Worm (Caenorhabditis elegans) whole organism, young adult: Measurements from ENCODE around the gene npp-26.

Experiments
- B0261.1 ChIP-seq: sonication (generic microtip); optimal IDR thresholded peaks from 2 replicates; lab custom pipeline; 2016; ENCODE audit warnings: mild to moderate bottlenecking, missing genetic modification characterization, moderate library complexity, missing compliant biosample characterization
- B0336.3 ChIP-seq: fragments of 200-800 bp; sonication (Bioruptor generic); IDR thresholded peaks from 2 replicates; pipeline ENCODE4 v1.3.6; 2022; ENCODE audit warnings: missing genetic modification characterization, missing compliant biosample characterization
- F10E7.11 ChIP-seq: sonication (generic microtip); optimal IDR thresholded peaks from 2 replicates; lab custom pipeline; 2017; ENCODE audit warnings: mild to moderate bottlenecking, missing genetic modification characterization, moderate library complexity, missing compliant biosample characterization
- F23B12.7 ChIP-seq: sonication (generic microtip); optimal IDR thresholded peaks from 2 replicates; lab custom pipeline; 2017; ENCODE audit warnings: missing genetic modification characterization, mild to moderate bottlenecking, missing compliant biosample characterization, antibody characterized with exemption, moderate library complexity; ENCODE audit not compliant: insufficient read depth
- F33H1.4 ChIP-seq: fragments of 200-800 bp; sonication (Bioruptor generic); IDR thresholded peaks from 2 replicates; pipeline ENCODE4 v1.3.6; 2022; ENCODE audit warnings: missing genetic modification reagents, missing genetic modification characterization, missing compliant biosample characterization
- F49E8.2 ChIP-seq: sonication (generic microtip); optimal IDR thresholded peaks from 3 replicates; lab custom pipeline; 2017; ENCODE audit warnings: missing genetic modification characterization, mild to moderate bottlenecking, missing compliant biosample characterization, antibody characterized with exemption, moderate library complexity; ENCODE audit not compliant: insufficient read depth
- F52B5.7 ChIP-seq: sonication (generic microtip); optimal IDR thresholded peaks from 2 replicates; lab custom pipeline; 2016; ENCODE audit warnings: mild to moderate bottlenecking, missing genetic modification characterization, missing compliant biosample characterization
- F57C9.4 ChIP-seq: sonication (generic microtip); optimal IDR thresholded peaks from 2 replicates; lab custom pipeline; 2017; ENCODE audit warnings: mild to moderate bottlenecking, missing genetic modification characterization, missing compliant biosample characterization
- Y56A3A.18 ChIP-seq: fragments of 200-800 bp; sonication (Bioruptor generic); IDR thresholded peaks from 2 replicates; pipeline ENCODE4 v1.3.6; 2022; ENCODE audit warnings: missing genetic modification reagents, missing genetic modification characterization, missing compliant biosample characterization
- Y95B8A.8 ChIP-seq: fragments of 200-800 bp; sonication (Bioruptor generic); IDR thresholded peaks from 2 replicates; pipeline ENCODE4 v1.3.6; 2022; ENCODE audit warnings: missing genetic modification reagents, missing genetic modification characterization, missing compliant biosample characterization
- attf-5 ChIP-seq: fragments of 200-800 bp; sonication (Bioruptor generic); optimal IDR thresholded peaks from 2 replicates; lab custom pipeline; 2018; ENCODE audit warnings: mild to moderate bottlenecking, missing genetic modification characterization, missing compliant biosample characterization
- attf-6 ChIP-seq: fragments of 200-800 bp; sonication (Bioruptor generic); IDR thresholded peaks from 2 replicates; pipeline ENCODE4 v1.3.6; 2022; ENCODE audit warnings: missing genetic modification reagents, missing genetic modification characterization, missing compliant biosample characterization
- bed-1 ChIP-seq: fragments of 200-800 bp; sonication (Bioruptor generic); IDR thresholded peaks from 2 replicates; pipeline ENCODE4 v1.3.6; 2022; ENCODE audit warnings: missing genetic modification reagents, missing genetic modification characterization, missing compliant biosample characterization
- cebp-1 ChIP-seq, 2 experiments: fragments of 200-800 bp in 1 of 2; sonication (Bioruptor generic) in 1 of 2; sonication (generic microtip) in 1 of 2; IDR thresholded peaks in 1 of 2; optimal IDR thresholded peaks in 1 of 2; 2 replicates each; pipeline versions ENCODE4 v1.3.6 to Lab custom; 2017 to 2022; ENCODE audit warnings: missing compliant biosample characterization in 2 of 2, missing genetic modification characterization in 2 of 2, mild to moderate bottlenecking in 1 of 2, missing genetic modification reagents in 1 of 2, moderate library complexity in 1 of 2
- ceh-100 ChIP-seq: fragments of 200-800 bp; sonication (Bioruptor generic); IDR thresholded peaks from 2 replicates; pipeline ENCODE4 v1.3.6; 2022; ENCODE audit warnings: missing genetic modification reagents, missing genetic modification characterization, missing compliant biosample characterization
- ceh-27 ChIP-seq: fragments of 200-800 bp; sonication (Bioruptor generic); optimal IDR thresholded peaks from 2 replicates; lab custom pipeline; 2018; ENCODE audit warnings: mild to moderate bottlenecking, missing genetic modification characterization, moderate library complexity, missing compliant biosample characterization
- chd-7 ChIP-seq: sonication (generic microtip); optimal IDR thresholded peaks from 2 replicates; lab custom pipeline; 2016; ENCODE audit warnings: mild to moderate bottlenecking, missing genetic modification characterization, moderate library complexity, missing compliant biosample characterization
- die-1 ChIP-seq: sonication (generic microtip); optimal IDR thresholded peaks from 2 replicates; lab custom pipeline; 2016; ENCODE audit warnings: missing genotype, mild to moderate bottlenecking, missing genetic modification characterization, missing compliant biosample characterization
- egl-44 ChIP-seq: fragments of 200-800 bp; sonication (Bioruptor generic); IDR thresholded peaks from 2 replicates; pipeline ENCODE4 v1.3.6; 2022; ENCODE audit warnings: missing genetic modification reagents, missing genetic modification characterization, missing compliant biosample characterization
- egrh-3 ChIP-seq: fragments of 200-800 bp; sonication (Bioruptor generic); IDR thresholded peaks from 2 replicates; pipeline ENCODE4 v1.3.6; 2022; ENCODE audit warnings: missing genetic modification reagents, missing genetic modification characterization, missing compliant biosample characterization
- ets-4 ChIP-seq: fragments of 200-800 bp; sonication (Bioruptor generic); optimal IDR thresholded peaks from 2 replicates; lab custom pipeline; 2018; ENCODE audit warnings: mild to moderate bottlenecking, missing genetic modification characterization, missing compliant biosample characterization
- hlh-26 ChIP-seq: fragments of 200-800 bp; sonication (Bioruptor generic); conservative IDR thresholded peaks from 2 replicates; pipeline ENCODE4 v1.3.6; 2022; ENCODE audit warnings: missing genetic modification reagents, missing genetic modification characterization, missing compliant biosample characterization
- hrde-1 ChIP-seq: sonication (generic microtip); optimal IDR thresholded peaks from 2 replicates; lab custom pipeline; 2016; ENCODE audit warnings: missing genetic modification characterization, mild to moderate bottlenecking, missing compliant biosample characterization, moderate library complexity, missing genotype, missing genetic modification reagents, borderline replicate concordance
- let-607 ChIP-seq, 2 experiments: fragments of 200-800 bp in 1 of 2; sonication (Bioruptor generic) in 1 of 2; sonication (generic microtip) in 1 of 2; optimal IDR thresholded peaks; 2 replicates each; lab custom pipeline; 2016 to 2018; ENCODE audit warnings: mild to moderate bottlenecking in 2 of 2, missing compliant biosample characterization in 2 of 2, missing genetic modification characterization in 2 of 2, moderate library complexity in 2 of 2, missing genotype in 1 of 2
- lin-26 ChIP-seq: fragments of 200-800 bp; sonication (Bioruptor generic); IDR thresholded peaks from 2 replicates; pipeline ENCODE4 v1.3.6; 2022; ENCODE audit warnings: missing genetic modification reagents, missing genetic modification characterization, missing compliant biosample characterization
- lin-35 ChIP-seq, 3 experiments: fragments of 150-350 bp in 2 of 3; sonication (generic microtip) in 1 of 3; optimal IDR thresholded peaks; 2 replicates each; lab custom pipeline; 2014 to 2018; ENCODE audit warnings: missing biosample characterization in 3 of 3, missing genetic modification characterization in 3 of 3, missing genetic modification reagents in 3 of 3
- madf-10 ChIP-seq: sonication (generic microtip); optimal IDR thresholded peaks from 2 replicates; lab custom pipeline; 2016; ENCODE audit warnings: mild to moderate bottlenecking, missing genetic modification characterization, missing compliant biosample characterization
- madf-3 ChIP-seq: fragments of 200-800 bp; sonication (Bioruptor generic); IDR thresholded peaks from 2 replicates; pipeline ENCODE4 v1.3.6; 2022; ENCODE audit warnings: missing genetic modification reagents, missing genetic modification characterization, missing compliant biosample characterization
- madf-6 ChIP-seq: fragments of 200-800 bp; sonication (Bioruptor generic); IDR thresholded peaks from 2 replicates; pipeline ENCODE4 v1.3.6; 2022; ENCODE audit warnings: missing genetic modification reagents, missing genetic modification characterization, missing compliant biosample characterization
- mcd-1 ChIP-seq: fragments of 200-800 bp; sonication (Bioruptor generic); IDR thresholded peaks from 2 replicates; pipeline ENCODE4 v1.3.6; 2022; ENCODE audit warnings: missing genetic modification reagents, missing genetic modification characterization, missing compliant biosample characterization
- rcor-1 ChIP-seq: fragments of 200-800 bp; sonication (Bioruptor generic); IDR thresholded peaks from 2 replicates; pipeline ENCODE4 v1.3.6; 2022; ENCODE audit warnings: missing genetic modification reagents, missing genetic modification characterization, missing compliant biosample characterization
- snpc-1.1 ChIP-seq: sonication (generic microtip); optimal IDR thresholded peaks from 2 replicates; lab custom pipeline; 2017; ENCODE audit warnings: missing genetic modification characterization, mild to moderate bottlenecking, missing compliant biosample characterization, antibody characterized with exemption, moderate library complexity, missing genotype, missing genetic modification reagents; ENCODE audit not compliant: insufficient read depth
- snpc-1.3 ChIP-seq: sonication (generic microtip); optimal IDR thresholded peaks from 2 replicates; lab custom pipeline; 2017; ENCODE audit warnings: missing genetic modification characterization, mild to moderate bottlenecking, missing compliant biosample characterization, antibody characterized with exemption, moderate library complexity, missing genotype, missing genetic modification reagents; ENCODE audit not compliant: insufficient read depth
- snpc-3.4 ChIP-seq: sonication (generic microtip); optimal IDR thresholded peaks from 2 replicates; lab custom pipeline; 2017; ENCODE audit warnings: missing genetic modification characterization, mild to moderate bottlenecking, missing compliant biosample characterization, antibody characterized with exemption, moderate library complexity, missing genotype, missing genetic modification reagents
- snpc-4 ChIP-seq, 5 experiments: fragments of 150-350 bp in 1 of 5; sonication (generic microtip) in 4 of 5; optimal IDR thresholded peaks; 2 replicates each; lab custom pipeline; 2014 to 2018; ENCODE audit warnings: missing genetic modification characterization in 5 of 5, missing biosample characterization in 3 of 5, antibody characterized with exemption in 2 of 5, mild to moderate bottlenecking in 2 of 5, missing compliant biosample characterization in 2 of 5, missing genotype in 2 of 5, moderate library complexity in 2 of 5, missing genetic modification reagents in 1 of 5
- tbp1 ChIP-seq: fragments of 200-800 bp; sonication (Bioruptor generic); optimal IDR thresholded peaks from 2 replicates; lab custom pipeline; 2018; ENCODE audit warnings: mild to moderate bottlenecking, missing genetic modification characterization, missing compliant biosample characterization
- tlf-1 ChIP-seq: fragments of 200-800 bp; sonication (Bioruptor generic); optimal IDR thresholded peaks from 2 replicates; lab custom pipeline; 2018; ENCODE audit warnings: mild to moderate bottlenecking, missing genetic modification characterization, missing compliant biosample characterization
- unc-130 ChIP-seq: sonication (generic microtip); optimal IDR thresholded peaks from 2 replicates; lab custom pipeline; 2016; ENCODE audit warnings: missing genetic modification reagents, missing genetic modification characterization, missing compliant biosample characterization
- ztf-18 ChIP-seq: sonication (generic microtip); optimal IDR thresholded peaks from 2 replicates; lab custom pipeline; 2016; ENCODE audit warnings: missing genotype, mild to moderate bottlenecking, missing genetic modification characterization, missing compliant biosample characterization
- ztf-25 ChIP-seq: fragments of 200-800 bp; sonication (Bioruptor generic); IDR thresholded peaks from 2 replicates; pipeline ENCODE4 v1.3.6; 2022; ENCODE audit warnings: missing genetic modification reagents, missing genetic modification characterization, missing compliant biosample characterization
- ztf-6 ChIP-seq: fragments of 200-800 bp; sonication (Bioruptor generic); IDR thresholded peaks from 2 replicates; pipeline ENCODE4 v1.3.6; 2022; ENCODE audit warnings: missing genetic modification reagents, missing genetic modification characterization, missing compliant biosample characterization

The npp-26 gene

DNA sequence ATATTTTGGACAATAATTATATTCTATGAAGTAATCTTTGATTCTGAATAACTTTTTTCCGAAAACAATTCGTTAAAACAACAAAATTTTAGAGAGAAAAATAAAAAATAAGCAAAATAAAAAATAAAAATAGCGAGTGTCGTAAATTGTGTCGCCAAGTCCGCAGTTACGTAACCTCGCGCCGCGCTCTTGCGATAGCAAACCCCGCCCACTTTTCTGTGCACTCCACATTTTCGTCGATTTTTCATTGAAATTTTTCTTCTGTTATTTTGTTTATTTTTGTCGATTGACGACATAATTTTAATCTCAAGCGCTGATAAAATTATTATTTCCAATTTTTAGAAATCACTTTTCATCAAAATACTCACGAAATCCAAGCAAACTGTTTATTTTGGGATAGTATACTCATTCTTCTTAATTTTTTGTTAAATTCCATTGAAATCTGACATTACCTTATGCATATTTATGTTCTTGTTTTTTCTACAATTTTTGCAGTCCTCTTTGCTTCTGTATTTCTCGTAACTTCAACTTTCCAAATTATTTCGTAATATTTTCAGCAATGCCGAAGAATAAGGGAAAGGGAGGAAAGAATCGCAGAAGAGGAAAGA is 46.0 kb downstream of the npp-26 start, which contains the start of gene eif-1.A (continued):
- peak in 1 of 2 experiments; percentile 7 for TF ChIP-seq let-607 (tag; optimal IDR thresholded peaks at IDR 0.05; lab: Kevin White, UChicago)
- peak; percentile 66 for TF ChIP-seq attf-5 (GFP tag; lab: Kevin White, UChicago)
- TF ChIP-seq F33H1.4 (GFP tag; lab: Robert Waterston, UW) = peak; percentile 41; the same call in 1 of the 2 replicates
- peak; percentile 6 for TF ChIP-seq F49E8.2 (tag; lab: Kevin White, UChicago)
- peak; percentile 62 for TF ChIP-seq F23B12.7 (tag; lab: Kevin White, UChicago)
- TF ChIP-seq ztf-18 (tag; lab: Kevin White, UChicago) = peak; percentile 15
- TF ChIP-seq chd-7 (tag; lab: Kevin White, UChicago) = no peak
- no peak for TF ChIP-seq egrh-3
- no peak for TF ChIP-seq snpc-3.4 (tag; lab: Kevin White, UChicago)
- TF ChIP-seq tbp1 (GFP tag; lab: Kevin White, UChicago) = peak; percentile 18
- TF ChIP-seq Y95B8A.8 (GFP tag; lab: Robert Waterston, UW) = no peak

DNA sequence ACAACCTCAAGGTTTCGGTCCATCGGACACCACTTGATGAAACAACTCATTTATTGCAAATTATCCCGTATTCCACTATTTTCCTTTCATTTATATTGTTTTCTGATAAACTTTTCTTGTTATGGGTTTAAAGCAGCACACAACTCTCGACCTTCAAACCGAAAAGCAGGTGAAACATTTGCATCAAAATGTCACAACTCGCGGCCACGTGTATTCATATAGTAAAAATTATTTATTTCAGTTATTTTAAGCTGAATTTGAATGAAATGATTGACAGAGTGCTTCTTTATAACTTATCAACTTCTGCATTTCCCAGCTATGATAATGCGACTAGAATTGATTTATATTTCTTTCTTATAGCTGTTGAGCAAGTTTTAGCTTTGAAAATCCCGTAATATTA is 47.3 kb downstream of the npp-26 start, which contains the start of gene srw-95:
Gene srw-95, plus strand, starts transcription at position 213 of the 400 bp plus-strand sequence.
- TF ChIP-seq F52B5.7 = no peak
- TF ChIP-seq cebp-1 (GFP tag; IDR thresholded peaks at IDR 0.05; lab: Robert Waterston, UW) = no peak
- peak; percentile 16 for TF ChIP-seq cebp-1 (tag; optimal IDR thresholded peaks at IDR 0.05; lab: Kevin White, UChicago)
- no peak for TF ChIP-seq Y56A3A.18 (GFP tag; lab: Robert Waterston, UW)
- TF ChIP-seq B0261.1 (tag; lab: Kevin White, UChicago) = no peak
- TF ChIP-seq F57C9.4 = no peak
- TF ChIP-seq unc-130 (GFP tag; lab: Kevin White, UChicago) = peak; percentile 5
- no peak for TF ChIP-seq snpc-4 (GFP tag; optimal IDR thresholded peaks at IDR 0.05; lab: Kevin White, UChicago)
- peak in 2 of 4 experiments; percentile 51 to 81 for TF ChIP-seq snpc-4 (tag; optimal IDR thresholded peaks at IDR 0.05; lab: Kevin White, UChicago)
- peak; percentile 50; the same call in 1 of the 2 replicates for TF ChIP-seq rcor-1 (GFP tag; lab: Robert Waterston, UW)
- TF ChIP-seq B0336.3 (GFP tag; lab: Robert Waterston, UW) = peak; percentile 86
- TF ChIP-seq madf-3 = 0 out of 2 replicates have a peak, but pooled peaks have one; percentile 71
- peak; percentile 59 for TF ChIP-seq F49E8.2 (tag; lab: Kevin White, UChicago)
- no peak for TF ChIP-seq ceh-27 (GFP tag; lab: Kevin White, UChicago)
- no peak for TF ChIP-seq egl-44
- peak; percentile 45; the same call in 1 of the 2 replicates for TF ChIP-seq madf-6
- TF ChIP-seq lin-26 = 0 out of 2 replicates have a peak, but pooled peaks have one; percentile 18
- no peak for TF ChIP-seq ztf-6 (GFP tag; lab: Robert Waterston, UW)
- no peak for TF ChIP-seq attf-5 (GFP tag; lab: Kevin White, UChicago)
- TF ChIP-seq hlh-26 (GFP tag; lab: Robert Waterston, UW) = no peak
- peak; percentile 12 for TF ChIP-seq die-1 (tag; lab: Kevin White, UChicago)
- peak; percentile 19 for TF ChIP-seq snpc-1.3 (tag; lab: Kevin White, UChicago)
- TF ChIP-seq mcd-1 = peak; percentile 28; the same call in 1 of the 2 replicates
- TF ChIP-seq attf-6 (GFP tag; lab: Robert Waterston, UW) = 0 out of 2 replicates have a peak, but pooled peaks have one; percentile 53
- TF ChIP-seq F10E7.11 (tag; lab: Kevin White, UChicago) = no peak
- no peak for TF ChIP-seq tlf-1 (GFP tag; lab: Kevin White, UChicago)
- 0 out of 2 replicates have a peak, but pooled peaks have one; percentile 20 for TF ChIP-seq ztf-25 (GFP tag; lab: Robert Waterston, UW)
- peak; percentile 24 for TF ChIP-seq snpc-1.1 (tag; lab: Kevin White, UChicago)
- TF ChIP-seq lin-35 (GFP tag; optimal IDR thresholded peaks at IDR 0.05; lab: Kevin White, UChicago) = peak in 1 of 3 experiments; percentile 11
- peak; percentile 53 for TF ChIP-seq hrde-1 (tag; lab: Kevin White, UChicago)
- TF ChIP-seq F23B12.7 (tag; lab: Kevin White, UChicago) = no peak
- no peak for TF ChIP-seq madf-10 (tag; lab: Kevin White, UChicago)
- TF ChIP-seq ceh-100 = 0 out of 2 replicates have a peak, but pooled peaks have one; percentile 40
- TF ChIP-seq ets-4 (GFP tag; lab: Kevin White, UChicago) = no peak
- TF ChIP-seq bed-1 (GFP tag; lab: Robert Waterston, UW) = 0 out of 2 replicates have a peak, but pooled peaks have one; percentile 8
